Worm (Caenorhabditis elegans) whole organism, young adult: ENCODE results near the gene sel-7.

Experiments
- C06A6.2 ChIP-seq: fragments of 200-800 bp; sonication (Bioruptor generic); conservative IDR thresholded peaks from 2 replicates; pipeline ENCODE4 v1.3.6; 2022; ENCODE audit warnings: missing genetic modification characterization, missing compliant biosample characterization
- F10E7.11 ChIP-seq: sonication (generic microtip); optimal IDR thresholded peaks from 2 replicates; lab custom pipeline; 2017; ENCODE audit warnings: mild to moderate bottlenecking, missing genetic modification characterization, moderate library complexity, missing compliant biosample characterization
- F23B12.7 ChIP-seq: sonication (generic microtip); optimal IDR thresholded peaks from 2 replicates; lab custom pipeline; 2017; ENCODE audit warnings: missing genetic modification characterization, mild to moderate bottlenecking, missing compliant biosample characterization, antibody characterized with exemption, moderate library complexity; ENCODE audit not compliant: insufficient read depth
- F52B5.7 ChIP-seq: sonication (generic microtip); optimal IDR thresholded peaks from 2 replicates; lab custom pipeline; 2016; ENCODE audit warnings: mild to moderate bottlenecking, missing genetic modification characterization, missing compliant biosample characterization
- K12H6.12 ChIP-seq: fragments of 200-800 bp; sonication (Bioruptor generic); optimal IDR thresholded peaks from 2 replicates; lab custom pipeline; 2018; ENCODE audit warnings: mild to moderate bottlenecking, missing genetic modification characterization, missing compliant biosample characterization
- T26A5.8 ChIP-seq: sonication (generic microtip); optimal IDR thresholded peaks from 2 replicates; lab custom pipeline; 2016; ENCODE audit warnings: missing genetic modification characterization, missing compliant biosample characterization
- Y79H2A.3 ChIP-seq: fragments of 200-800 bp; sonication (Bioruptor generic); conservative IDR thresholded peaks from 2 replicates; pipeline ENCODE4 v1.3.6; 2022; ENCODE audit warnings: missing genetic modification reagents, missing genetic modification characterization, missing compliant biosample characterization
- ama-1 ChIP-seq, 3 experiments: fragments of 150-350 bp in 1 of 3; sonication (generic microtip) in 2 of 3; optimal IDR thresholded peaks; 2 replicates each; lab custom pipeline; 2014 to 2018; ENCODE audit warnings: missing biosample characterization in 2 of 3, missing genetic modification characterization in 2 of 3, missing genetic modification reagents in 2 of 3
- aptf-2 ChIP-seq: fragments of 200-800 bp; sonication (Bioruptor generic); conservative IDR thresholded peaks from 2 replicates; pipeline ENCODE4 v1.3.6; 2022; ENCODE audit warnings: missing genetic modification reagents, missing genetic modification characterization, missing compliant biosample characterization
- athp-1 ChIP-seq: sonication (generic microtip); optimal IDR thresholded peaks from 2 replicates; lab custom pipeline; 2017; ENCODE audit warnings: mild to moderate bottlenecking, missing genetic modification characterization, missing compliant biosample characterization
- attf-5 ChIP-seq: fragments of 200-800 bp; sonication (Bioruptor generic); optimal IDR thresholded peaks from 2 replicates; lab custom pipeline; 2018; ENCODE audit warnings: mild to moderate bottlenecking, missing genetic modification characterization, missing compliant biosample characterization
- attf-6 ChIP-seq: fragments of 200-800 bp; sonication (Bioruptor generic); IDR thresholded peaks from 2 replicates; pipeline ENCODE4 v1.3.6; 2022; ENCODE audit warnings: missing genetic modification reagents, missing genetic modification characterization, missing compliant biosample characterization
- ceh-100 ChIP-seq: fragments of 200-800 bp; sonication (Bioruptor generic); IDR thresholded peaks from 2 replicates; pipeline ENCODE4 v1.3.6; 2022; ENCODE audit warnings: missing genetic modification reagents, missing genetic modification characterization, missing compliant biosample characterization
- ceh-40 ChIP-seq: fragments of 200-800 bp; sonication (Bioruptor generic); IDR thresholded peaks from 2 replicates; pipeline ENCODE4 v1.3.6; 2022; ENCODE audit warnings: missing genetic modification characterization, missing compliant biosample characterization
- ceh-79 ChIP-seq: sonication (generic microtip); optimal IDR thresholded peaks from 2 replicates; lab custom pipeline; 2017; ENCODE audit warnings: mild to moderate bottlenecking, missing genetic modification characterization, missing compliant biosample characterization
- chd-7 ChIP-seq: sonication (generic microtip); optimal IDR thresholded peaks from 2 replicates; lab custom pipeline; 2016; ENCODE audit warnings: mild to moderate bottlenecking, missing genetic modification characterization, moderate library complexity, missing compliant biosample characterization
- dox-1 ChIP-seq: fragments of 200-800 bp; sonication (Bioruptor generic); IDR thresholded peaks from 2 replicates; pipeline ENCODE4 v1.3.6; 2022; ENCODE audit warnings: missing genetic modification reagents, missing genetic modification characterization, missing compliant biosample characterization
- ekl-4 ChIP-seq: fragments of 200-800 bp; sonication (Bioruptor generic); IDR thresholded peaks from 2 replicates; pipeline ENCODE4 v1.3.6; 2022; ENCODE audit warnings: missing genetic modification reagents, missing genetic modification characterization, missing compliant biosample characterization
- fkh-3 ChIP-seq: sonication (generic microtip); optimal IDR thresholded peaks from 2 replicates; lab custom pipeline; 2016; ENCODE audit warnings: mild to moderate bottlenecking, missing genetic modification characterization, missing compliant biosample characterization
- hlh-26 ChIP-seq: fragments of 200-800 bp; sonication (Bioruptor generic); conservative IDR thresholded peaks from 2 replicates; pipeline ENCODE4 v1.3.6; 2022; ENCODE audit warnings: missing genetic modification reagents, missing genetic modification characterization, missing compliant biosample characterization
- hsf-1 ChIP-seq: fragments of 200-800 bp; sonication (Bioruptor generic); IDR thresholded peaks from 2 replicates; pipeline ENCODE4 v1.3.6; 2022; ENCODE audit warnings: missing genetic modification reagents, missing genetic modification characterization, missing compliant biosample characterization
- lin-26 ChIP-seq: fragments of 200-800 bp; sonication (Bioruptor generic); IDR thresholded peaks from 2 replicates; pipeline ENCODE4 v1.3.6; 2022; ENCODE audit warnings: missing genetic modification reagents, missing genetic modification characterization, missing compliant biosample characterization
- lir-1 ChIP-seq: fragments of 200-800 bp; sonication (Bioruptor generic); conservative IDR thresholded peaks from 2 replicates; pipeline ENCODE4 v1.3.6; 2022; ENCODE audit warnings: missing genetic modification reagents, missing genetic modification characterization, missing compliant biosample characterization
- lsl-1 ChIP-seq: fragments of 200-800 bp; sonication (Bioruptor generic); optimal IDR thresholded peaks from 2 replicates; lab custom pipeline; 2018; ENCODE audit warnings: mild to moderate bottlenecking, missing genetic modification characterization, moderate library complexity, missing compliant biosample characterization
- lsy-27 ChIP-seq: sonication (generic microtip); optimal IDR thresholded peaks from 2 replicates; lab custom pipeline; 2017; ENCODE audit warnings: missing genetic modification characterization, mild to moderate bottlenecking, missing compliant biosample characterization, antibody characterized with exemption, missing genotype, borderline replicate concordance; ENCODE audit not compliant: insufficient read depth
- nfya-1 ChIP-seq: sonication (generic microtip); optimal IDR thresholded peaks from 2 replicates; lab custom pipeline; 2017; ENCODE audit warnings: antibody characterized with exemption, missing compliant biosample characterization, missing genetic modification characterization, borderline replicate concordance; ENCODE audit not compliant: insufficient read depth
- nfya-2 ChIP-seq: fragments of 200-800 bp; sonication (Bioruptor generic); IDR thresholded peaks from 2 replicates; pipeline ENCODE4 v1.3.6; 2022; ENCODE audit warnings: missing genetic modification reagents, missing genetic modification characterization, missing compliant biosample characterization
- nhr-120 ChIP-seq: fragments of 200-800 bp; sonication (Bioruptor generic); IDR thresholded peaks from 2 replicates; pipeline ENCODE4 v1.3.6; 2022; ENCODE audit warnings: missing genetic modification characterization, missing compliant biosample characterization
- nhr-90 ChIP-seq: sonication (generic microtip); optimal IDR thresholded peaks from 2 replicates; lab custom pipeline; 2016; ENCODE audit warnings: missing genotype, mild to moderate bottlenecking, missing genetic modification characterization, missing compliant biosample characterization
- pbrm-1 ChIP-seq: fragments of 200-800 bp; sonication (Bioruptor generic); IDR thresholded peaks from 2 replicates; pipeline ENCODE4 v1.3.6; 2022; ENCODE audit warnings: missing genetic modification reagents, missing genetic modification characterization, missing compliant biosample characterization
- repo-1 ChIP-seq: sonication (generic microtip); optimal IDR thresholded peaks from 2 replicates; lab custom pipeline; 2017; ENCODE audit warnings: mild to moderate bottlenecking, missing genetic modification characterization, missing compliant biosample characterization
- sea-2 ChIP-seq: fragments of 200-800 bp; sonication (Bioruptor generic); IDR thresholded peaks from 2 replicates; pipeline ENCODE4 v1.3.6; 2022; ENCODE audit warnings: missing genetic modification characterization, missing compliant biosample characterization
- snpc-1.1 ChIP-seq: sonication (generic microtip); optimal IDR thresholded peaks from 2 replicates; lab custom pipeline; 2017; ENCODE audit warnings: missing genetic modification characterization, mild to moderate bottlenecking, missing compliant biosample characterization, antibody characterized with exemption, moderate library complexity, missing genotype, missing genetic modification reagents; ENCODE audit not compliant: insufficient read depth
- snpc-4 ChIP-seq, 5 experiments: fragments of 150-350 bp in 1 of 5; sonication (generic microtip) in 4 of 5; optimal IDR thresholded peaks; 2 replicates each; lab custom pipeline; 2014 to 2018; ENCODE audit warnings: missing genetic modification characterization in 5 of 5, missing biosample characterization in 3 of 5, antibody characterized with exemption in 2 of 5, mild to moderate bottlenecking in 2 of 5, missing compliant biosample characterization in 2 of 5, missing genotype in 2 of 5, moderate library complexity in 2 of 5, missing genetic modification reagents in 1 of 5
- unc-62 ChIP-seq: fragments of 150-350 bp; optimal IDR thresholded peaks from 2 replicates; lab custom pipeline; 2014; ENCODE audit warnings: missing biosample characterization, missing genetic modification reagents, missing genetic modification characterization

sel-7 gene

ce11 chrX:14355034-14355433, 14.8 kb upstream of the sel-7 start:
- TF ChIP-seq snpc-1.1 (tag; lab: Kevin White, UChicago) (peak; percentile 31), snpc-4 (GFP tag; optimal IDR thresholded peaks at IDR 0.05; lab: Kevin White, UChicago) (peak; percentile 7), snpc-4 (tag; optimal IDR thresholded peaks at IDR 0.05; lab: Kevin White, UChicago) (peak in 2 of 4 experiments; percentile 55 to 73), pbrm-1 (no peak), ceh-40 (no peak), lsl-1 (no peak), unc-62 (GFP tag; lab: Kevin White, UChicago) (no peak), lir-1 (GFP tag; lab: Robert Waterston, UW) (no peak), C06A6.2 (no peak), ama-1 (optimal IDR thresholded peaks at IDR 0.05; lab: Kevin White, UChicago) (no peak), ama-1 (GFP tag; optimal IDR thresholded peaks at IDR 0.05; lab: Kevin White, UChicago) (no peak)

- TF ChIP-seq ama-1 (optimal IDR thresholded peaks at IDR 0.05; lab: Kevin White, UChicago) (no peak), ama-1 (GFP tag; optimal IDR thresholded peaks at IDR 0.05; lab: Kevin White, UChicago) (no peak), attf-5 (GFP tag; lab: Kevin White, UChicago) (peak; percentile 37)
Observed at ce11 chrX:14349690-14350168, 9.4 kb upstream of the sel-7 start, which contains the start of gene wdr-5.2. TSS of gene wdr-5.2 (plus strand) at chrX:14350118.

ce11 chrX:14347573-14347972, 7.3 kb upstream of the sel-7 start, which contains the start of gene K04G11.3:
TSS of gene K04G11.3 (minus strand) at chrX:14347673.
- TF ChIP-seq lin-26 (GFP tag; lab: Robert Waterston, UW) (no peak), F23B12.7 (tag; lab: Kevin White, UChicago) (no peak), T26A5.8 (tag; lab: Kevin White, UChicago) (no peak), ceh-100 (GFP tag; lab: Robert Waterston, UW) (no peak), sea-2 (GFP tag; lab: Robert Waterston, UW) (no peak), chd-7 (tag; lab: Kevin White, UChicago) (no peak), fkh-3 (no peak), attf-6 (no peak), nhr-120 (GFP tag; lab: Robert Waterston, UW) (no peak), hsf-1 (GFP tag; lab: Robert Waterston, UW) (no peak), nhr-90 (tag; lab: Kevin White, UChicago) (no peak), hlh-26 (GFP tag; lab: Robert Waterston, UW) (no peak), nfya-2 (GFP tag; lab: Robert Waterston, UW) (no peak), athp-1 (tag; lab: Kevin White, UChicago) (no peak)

- TF ChIP-seq aptf-2: no peak
Observed at ce11 chrX:14339723-14340122, 558 bp downstream of the sel-7 start.

- no peak for TF ChIP-seq F10E7.11 (tag; lab: Kevin White, UChicago)
- TF ChIP-seq nfya-1 (tag; lab: Kevin White, UChicago): no peak
- TF ChIP-seq lsy-27 (tag; lab: Kevin White, UChicago): no peak
- no peak for TF ChIP-seq repo-1 (tag; lab: Kevin White, UChicago)
- TF ChIP-seq K12H6.12: no peak
- TF ChIP-seq F52B5.7 (tag; lab: Kevin White, UChicago): no peak
- no peak for TF ChIP-seq ceh-79 (tag; lab: Kevin White, UChicago)
- no peak for TF ChIP-seq Y79H2A.3 (GFP tag; lab: Robert Waterston, UW)
- no peak for TF ChIP-seq ekl-4 (GFP tag; lab: Robert Waterston, UW)
- no peak for TF ChIP-seq dox-1
- no peak for TF ChIP-seq lin-26 (GFP tag; lab: Robert Waterston, UW)
Observed at ce11 chrX:14338896-14339295, 1.4 kb downstream of the sel-7 start.
